Fruit fly (Drosophila melanogaster) whole organism: ENCODE data around the gene CG10730.

ENCODE experiments used
- CG8478 ChIP-seq: fragments of >200 bp; optimal IDR thresholded peaks from 2 replicates; lab custom pipeline; 2018; ENCODE audit warnings: inconsistent platforms
- EcR ChIP-seq, 2 experiments: fragments of >200 bp; optimal IDR thresholded peaks; 2 replicates each; lab custom pipeline; 2017; ENCODE audit warnings: missing biosample characterization in 2 of 2, missing genetic modification characterization in 2 of 2, missing genetic modification reagents in 2 of 2
- psq ChIP-seq: fragments of >200 bp; optimal IDR thresholded peaks from 2 replicates; lab custom pipeline; 2017
- usp ChIP-seq: fragments of >200 bp; optimal IDR thresholded peaks from 2 replicates; lab custom pipeline; 2017; ENCODE audit warnings: missing biosample characterization, missing genetic modification characterization, mixed read lengths

- no peak for TF ChIP-seq EcR (GFP tag; optimal IDR thresholded peaks at IDR 0.05; lab: Kevin White, UChicago)
- TF ChIP-seq usp: no peak
- no peak for TF ChIP-seq psq (lab: Kevin White, UChicago)
- no peak for TF ChIP-seq CG8478
These were observed 6.9 kb upstream of the CG10730 start for dm6 chr2L:20078880-20079279.
